Worm (Caenorhabditis elegans) whole organism, L2 larva: ENCODE measurements around the gene C29E4.11.

ENCODE experiments used
- ceh-82 ChIP-seq: fragments of 150-350 bp; optimal IDR thresholded peaks from 2 replicates; lab custom pipeline; 2014; ENCODE audit warnings: missing biosample characterization, missing genetic modification characterization
- dmd-4 ChIP-seq: sonication (generic microtip); optimal IDR thresholded peaks from 2 replicates; lab custom pipeline; 2017; ENCODE audit warnings: missing biosample characterization, missing genetic modification characterization
- unc-62 ChIP-seq: fragments of 150-350 bp; optimal IDR thresholded peaks from 2 replicates; lab custom pipeline; 2014; ENCODE audit warnings: missing biosample characterization, missing genetic modification reagents, missing genetic modification characterization

- no peak for TF ChIP-seq dmd-4
- TF ChIP-seq ceh-82 (tag; lab: Kevin White, UChicago), result no peak
- no peak for TF ChIP-seq unc-62 (GFP tag; lab: Kevin White, UChicago)
Measured at ce11 chrIII:7977224-7977623, 19.3 kb upstream of the C29E4.11 start.
